Worm (Caenorhabditis elegans): Measurements from ENCODE around the gene dsl-2.

- no peak for TF ChIP-seq ceh-34 (tag; optimal IDR thresholded peaks at IDR 0.05)
- no peak for TF ChIP-seq ceh-24 (tag; optimal IDR thresholded peaks at IDR 0.05)
- TF ChIP-seq unc-55 (GFP tag; optimal IDR thresholded peaks at IDR 0.05): no peak
- TF ChIP-seq pha-4 (tag; optimal IDR thresholded peaks at IDR 0.05): no peak
- TF ChIP-seq hlh-30 (tag; optimal IDR thresholded peaks at IDR 0.05; ENCODE audit: insufficient read depth): no peak
- TF ChIP-seq elt-2 (tag; optimal IDR thresholded peaks at IDR 0.05): no peak
- TF ChIP-seq lin-11 (tag; optimal IDR thresholded peaks at IDR 0.05): no peak
- no peak for TF ChIP-seq pag-3 (tag; optimal IDR thresholded peaks at IDR 0.05; ENCODE audit: borderline replicate concordance)
- no peak for TF ChIP-seq gmeb-2 (tag; optimal IDR thresholded peaks at IDR 0.05)
- no peak for TF ChIP-seq sdc-2 (tag; optimal IDR thresholded peaks at IDR 0.05)
- no peak for TF ChIP-seq ceh-2 (tag; optimal IDR thresholded peaks at IDR 0.05)
- TF ChIP-seq K02D7.2 (tag; optimal IDR thresholded peaks at IDR 0.05): no peak
- no peak for TF ChIP-seq nfya-1 (tag; optimal IDR thresholded peaks at IDR 0.05)
Measured at ce11 chrIV:1163126-1163525, 41.6 kb downstream of the dsl-2 start, which contains the start of gene C50A2.7.
